Worm (Caenorhabditis elegans) whole organism, late embryonic: ENCODE results near the gene R11D1.4.

Experiments
- C08G9.2 ChIP-seq: sonication (generic microtip); optimal IDR thresholded peaks from 2 replicates; lab custom pipeline; 2016; ENCODE audit warnings: mild to moderate bottlenecking, missing genetic modification characterization, moderate library complexity, missing compliant biosample characterization
- ama-1 ChIP-seq: fragments of 150-350 bp; optimal IDR thresholded peaks from 2 replicates; lab custom pipeline; 2014

DNA sequence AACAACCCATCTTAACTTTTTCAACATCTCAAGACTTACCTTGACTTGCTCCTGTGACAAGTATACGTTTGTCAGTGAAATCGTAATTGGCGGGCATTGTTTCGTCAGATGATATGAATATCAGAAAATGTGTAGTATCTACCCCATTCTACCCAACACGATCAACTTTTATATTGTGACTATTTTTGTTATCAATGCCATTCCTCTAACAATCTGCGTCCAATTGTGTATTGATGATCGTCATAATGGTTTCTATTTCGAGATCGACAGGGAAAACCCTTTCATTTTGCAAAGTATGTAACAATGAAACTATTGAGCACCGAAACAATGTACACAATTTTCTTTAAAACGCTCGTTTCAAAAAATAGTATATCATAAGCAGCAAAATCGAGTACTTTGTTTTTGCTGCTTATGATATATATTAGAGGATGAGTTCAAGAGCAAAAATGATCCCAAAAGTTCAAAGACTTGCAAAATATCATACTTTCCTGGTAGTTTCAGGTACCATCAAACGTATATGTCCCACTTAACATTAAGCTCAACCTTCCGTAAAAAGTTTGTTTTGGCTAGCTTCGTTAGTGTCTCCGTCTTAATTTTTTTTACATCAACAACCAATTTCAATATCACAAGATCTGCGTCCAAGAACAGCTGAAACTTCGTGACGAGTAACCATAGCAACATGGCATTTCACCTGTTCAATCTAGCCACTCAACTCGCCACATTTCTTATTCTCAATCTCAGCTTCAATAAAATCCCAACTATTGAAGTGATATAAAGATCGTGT lies 19.6 kb upstream of the R11D1.4 start, which contains the start of the genes dhs-21 and xbx-9:
- TF ChIP-seq C08G9.2 (tag; lab: Kevin White, UChicago) (no peak), ama-1 (lab: Kevin White, UChicago) (no peak)
